Fruit fly (Drosophila melanogaster): Measurements from ENCODE around the gene Bx42.

DNA sequence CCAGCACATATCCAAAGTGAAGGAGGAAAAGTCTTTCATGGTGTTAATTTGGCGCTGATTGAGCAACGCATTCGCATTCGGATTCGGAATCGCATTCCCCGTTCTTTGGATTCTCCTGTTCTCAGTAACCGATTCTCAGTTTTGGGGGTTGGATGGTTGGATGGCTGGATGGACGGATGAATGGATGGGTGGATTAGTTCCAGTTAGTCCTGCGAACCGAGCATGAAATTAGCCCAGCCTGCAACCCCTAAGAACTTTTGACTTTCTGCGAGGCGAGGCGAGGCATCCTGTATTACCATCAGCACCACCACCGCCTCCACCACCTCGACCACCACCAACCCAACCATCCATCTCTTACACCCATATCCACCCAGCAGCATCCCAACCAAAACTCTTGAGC is 23.8 kb upstream of the Bx42 start:
- TF ChIP-seq psq (optimal IDR thresholded peaks at IDR 0.05) (no peak), h (optimal IDR thresholded peaks at IDR 0.05) (no peak)

All from Kc167 (cell line).